Worm (Caenorhabditis elegans): ENCODE data around the gene nhr-106.

DNA sequence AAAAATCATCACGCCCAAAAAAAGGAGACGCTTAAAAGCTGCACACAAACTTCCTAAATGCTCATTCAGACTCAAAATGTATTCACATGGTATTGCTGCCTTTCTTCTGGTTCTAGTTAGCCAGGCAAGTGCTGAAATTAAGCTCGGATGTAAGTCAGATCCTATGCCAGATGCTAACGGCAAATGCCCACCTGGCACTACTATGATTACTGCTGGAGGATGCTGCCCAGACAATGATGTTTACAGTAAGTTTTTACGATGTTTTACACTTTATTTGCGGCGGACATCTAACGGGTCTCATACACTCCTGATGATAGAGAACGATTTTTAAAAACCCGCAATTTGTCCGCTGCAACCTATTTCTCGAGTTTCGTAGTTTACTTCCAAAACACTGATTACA lies 47.2 kb downstream of the nhr-106 start, which contains the start of gene C14C6.5:
- TF ChIP-seq unc-62 (GFP tag; optimal IDR thresholded peaks at IDR 0.05), result no peak
- no peak for TF ChIP-seq lin-39 (tag; optimal IDR thresholded peaks at IDR 0.05)
- TF ChIP-seq nhr-237 (tag; optimal IDR thresholded peaks at IDR 0.05), result no peak
- no peak for TF ChIP-seq ztf-11 (tag; optimal IDR thresholded peaks at IDR 0.05)
- no peak for TF ChIP-seq zag-1 (tag; optimal IDR thresholded peaks at IDR 0.05)
- no peak for TF ChIP-seq snpc-4 (tag; optimal IDR thresholded peaks at IDR 0.05)
- no peak for TF ChIP-seq alr-1 (tag; optimal IDR thresholded peaks at IDR 0.05)
- no peak for TF ChIP-seq ama-1 (optimal IDR thresholded peaks at IDR 0.05)
- TF ChIP-seq mdl-1 (tag; optimal IDR thresholded peaks at IDR 0.05), result no peak
